Worm (Caenorhabditis elegans): ENCODE data around the gene oac-7.

Gene oac-7

ce11 chrV:16357253-16357652, 47.6 kb downstream of the oac-7 start, which contains the start of gene pptr-1:
pptr-1 (plus strand) TSS chrV:16357521.
- TF ChIP-seq unc-62 (GFP tag; optimal IDR thresholded peaks at IDR 0.05), result no peak

DNA sequence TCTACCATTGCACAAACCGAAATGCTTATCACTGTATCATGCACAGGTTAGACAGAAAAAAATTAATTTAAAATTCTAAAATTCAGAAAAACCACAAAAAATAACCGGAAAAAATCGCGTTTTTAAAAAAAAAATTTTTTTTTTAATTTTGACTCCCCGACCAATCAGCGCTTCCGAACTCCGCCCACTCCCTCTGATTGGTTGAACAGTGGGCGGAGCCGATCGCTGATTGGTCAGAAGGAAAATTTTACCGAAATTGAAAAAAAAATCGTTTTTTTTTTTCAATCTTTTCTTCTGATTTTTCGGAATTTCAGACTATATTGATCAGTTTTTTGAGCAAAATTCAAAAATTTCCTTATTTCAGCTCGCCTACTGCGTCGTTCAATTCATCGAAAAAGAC, 51.7 kb downstream of the oac-7 start:
- TF ChIP-seq unc-62 (GFP tag; optimal IDR thresholded peaks at IDR 0.05), result no peak

All from whole organism, dauer.